Worm (Caenorhabditis elegans) whole organism, L1 larva: ENCODE results near the gene ZK154.5.

Experiments used
- C16A3.4 ChIP-seq: fragments of 150-350 bp; optimal IDR thresholded peaks from 2 replicates; lab custom pipeline; 2014; ENCODE audit warnings: missing biosample characterization, missing genetic modification characterization
- C34B4.2 ChIP-seq: sonication (generic microtip); optimal IDR thresholded peaks from 2 replicates; lab custom pipeline; 2017; ENCODE audit warnings: mild to moderate bottlenecking, missing genetic modification characterization, missing compliant biosample characterization
- F16B12.6 ChIP-seq: fragments of 150-350 bp; optimal IDR thresholded peaks from 2 replicates; lab custom pipeline; 2014; ENCODE audit warnings: missing biosample characterization, missing genetic modification characterization
- alr-1 ChIP-seq: fragments of 200-800 bp; sonication (Bioruptor generic); optimal IDR thresholded peaks from 2 replicates; lab custom pipeline; 2018; ENCODE audit warnings: borderline replicate concordance, mild to moderate bottlenecking, missing genetic modification characterization, missing compliant biosample characterization
- blmp-1 ChIP-seq: fragments of 150-350 bp; optimal IDR thresholded peaks from 2 replicates; lab custom pipeline; 2014; ENCODE audit warnings: missing biosample characterization, missing genetic modification characterization
- ceh-63 ChIP-seq: fragments of 200-800 bp; sonication (Bioruptor generic); optimal IDR thresholded peaks from 2 replicates; lab custom pipeline; 2018; ENCODE audit warnings: mild to moderate bottlenecking, missing genetic modification characterization, missing compliant biosample characterization
- ceh-82 ChIP-seq, 3 experiments: fragments of 150-350 bp in 1 of 3; sonication (generic microtip) in 2 of 3; optimal IDR thresholded peaks; 2 replicates each; lab custom pipeline; 2014 to 2017; ENCODE audit warnings: missing biosample characterization in 3 of 3, missing genetic modification characterization in 3 of 3
- ces-1 ChIP-seq: fragments of 150-350 bp; optimal IDR thresholded peaks from 2 replicates; lab custom pipeline; 2014; ENCODE audit warnings: missing biosample characterization, missing genetic modification reagents, missing genetic modification characterization
- dpl-1 ChIP-seq, 3 experiments: fragments of 150-350 bp in 2 of 3; sonication (generic microtip) in 1 of 3; optimal IDR thresholded peaks; 2 replicates each; lab custom pipeline; 2014 to 2017; ENCODE audit warnings: missing biosample characterization in 3 of 3, missing genetic modification characterization in 3 of 3, missing genetic modification reagents in 3 of 3
- dsc-1 ChIP-seq: sonication (generic microtip); optimal IDR thresholded peaks from 2 replicates; lab custom pipeline; 2016; ENCODE audit warnings: mild to moderate bottlenecking, missing genetic modification characterization, missing compliant biosample characterization
- efl-1 ChIP-seq, 4 experiments: fragments of 150-350 bp; optimal IDR thresholded peaks in 3 of 4; peaks in 1 of 4; 1 replicate in 1 of 4; 2 replicates in 3 of 4; lab custom pipeline; 2014; ENCODE audit warnings: missing biosample characterization in 2 of 4, missing genetic modification characterization in 2 of 4, missing genetic modification reagents in 2 of 4
- egl-27 ChIP-seq, 2 experiments: fragments of 150-350 bp in 1 of 2; sonication (generic microtip); optimal IDR thresholded peaks; 3 replicates each; lab custom pipeline; 2017 to 2018; ENCODE audit warnings: missing biosample characterization in 2 of 2, missing genetic modification characterization in 2 of 2, missing genetic modification reagents in 2 of 2
- elt-3 ChIP-seq, 6 experiments: fragments of 150-350 bp in 1 of 6; sonication (generic microtip); optimal IDR thresholded peaks; 2 replicates each; lab custom pipeline; 2017 to 2018; ENCODE audit warnings: missing biosample characterization in 6 of 6, missing genetic modification characterization in 6 of 6, inconsistent platforms in 1 of 6
- fkh-4 ChIP-seq: sonication (generic microtip); optimal IDR thresholded peaks from 2 replicates; lab custom pipeline; 2016; ENCODE audit warnings: missing compliant biosample characterization, missing genetic modification characterization, borderline replicate concordance
- fos-1 ChIP-seq: fragments of 150-350 bp; optimal IDR thresholded peaks from 2 replicates; lab custom pipeline; 2014; ENCODE audit warnings: missing biosample characterization, missing genetic modification characterization
- grh-1 ChIP-seq: fragments of 200-800 bp; sonication (Bioruptor generic); IDR thresholded peaks from 2 replicates; pipeline ENCODE4 v1.3.6; 2022; ENCODE audit warnings: missing genetic modification reagents, missing genetic modification characterization, missing compliant biosample characterization
- hlh-4 ChIP-seq: sonication (generic microtip); optimal IDR thresholded peaks from 2 replicates; lab custom pipeline; 2016; ENCODE audit warnings: mild to moderate bottlenecking, missing genetic modification characterization, missing compliant biosample characterization
- hpl-2 ChIP-seq: fragments of 150-350 bp; optimal IDR thresholded peaks from 2 replicates; lab custom pipeline; 2014; ENCODE audit warnings: missing biosample characterization, missing genetic modification reagents, missing genetic modification characterization
- irx-1 ChIP-seq: sonication (generic microtip); optimal IDR thresholded peaks from 2 replicates; lab custom pipeline; 2016; ENCODE audit warnings: missing genetic modification characterization, missing compliant biosample characterization
- isw-1 ChIP-seq: fragments of 200-800 bp; sonication (Bioruptor generic); IDR thresholded peaks from 2 replicates; pipeline ENCODE4 v1.3.6; 2022; ENCODE audit warnings: missing genetic modification characterization, missing compliant biosample characterization
- jun-1 ChIP-seq: fragments of 150-350 bp; optimal IDR thresholded peaks from 2 replicates; lab custom pipeline; 2014; ENCODE audit warnings: missing biosample characterization, missing genetic modification reagents, missing genetic modification characterization
- lin-14 ChIP-seq: fragments of 200-800 bp; sonication (Bioruptor generic); optimal IDR thresholded peaks from 2 replicates; lab custom pipeline; 2018; ENCODE audit warnings: mild to moderate bottlenecking, missing genetic modification characterization, moderate library complexity, missing compliant biosample characterization
- lin-35 ChIP-seq, 2 experiments: fragments of 150-350 bp; optimal IDR thresholded peaks; 2 replicates each; lab custom pipeline; 2014; ENCODE audit warnings: missing biosample characterization in 2 of 2, missing genetic modification characterization in 2 of 2, missing genetic modification reagents in 2 of 2
- mab-9 ChIP-seq: fragments of 200-800 bp; sonication (Bioruptor generic); IDR thresholded peaks from 2 replicates; pipeline ENCODE4 v1.3.6; 2022; ENCODE audit warnings: missing genetic modification reagents, missing genetic modification characterization, missing compliant biosample characterization
- mdl-1 ChIP-seq, 2 experiments: fragments of 150-350 bp; optimal IDR thresholded peaks; 2 replicates each; lab custom pipeline; 2014 to 2017; ENCODE audit warnings: missing biosample characterization in 2 of 2, missing genetic modification characterization in 2 of 2, inconsistent platforms in 1 of 2
- mep-1 ChIP-seq: fragments of 150-350 bp; optimal IDR thresholded peaks from 2 replicates; lab custom pipeline; 2014; ENCODE audit warnings: missing biosample characterization, missing genetic modification characterization
- nhr-11 ChIP-seq: fragments of 150-350 bp; optimal IDR thresholded peaks from 2 replicates; lab custom pipeline; 2014; ENCODE audit warnings: missing biosample characterization, missing genetic modification characterization
- nhr-19 ChIP-seq: fragments of 200-800 bp; sonication (Bioruptor generic); conservative IDR thresholded peaks from 2 replicates; pipeline ENCODE4 v1.3.6; 2022; ENCODE audit warnings: missing genetic modification characterization, missing compliant biosample characterization
- nhr-20 ChIP-seq: sonication (generic microtip); optimal IDR thresholded peaks from 2 replicates; lab custom pipeline; 2016; ENCODE audit warnings: mild to moderate bottlenecking, missing genetic modification characterization, missing compliant biosample characterization
- nhr-237 ChIP-seq: fragments of 150-350 bp; optimal IDR thresholded peaks from 2 replicates; lab custom pipeline; 2014; ENCODE audit warnings: missing biosample characterization, missing genetic modification characterization
- nhr-28 ChIP-seq: fragments of 150-350 bp; optimal IDR thresholded peaks from 2 replicates; lab custom pipeline; 2014; ENCODE audit warnings: missing biosample characterization, missing genetic modification characterization
- nhr-47 ChIP-seq: sonication (generic microtip); optimal IDR thresholded peaks from 2 replicates; lab custom pipeline; 2016; ENCODE audit warnings: mild to moderate bottlenecking, missing genetic modification characterization, moderate library complexity, missing compliant biosample characterization
- nhr-71 ChIP-seq: sonication (generic microtip); optimal IDR thresholded peaks from 2 replicates; lab custom pipeline; 2016; ENCODE audit warnings: mild to moderate bottlenecking, missing genetic modification characterization, moderate library complexity, missing compliant biosample characterization
- nhr-77 ChIP-seq: fragments of 150-350 bp; optimal IDR thresholded peaks from 2 replicates; lab custom pipeline; 2014; ENCODE audit warnings: missing biosample characterization, missing genetic modification characterization
- nhr-85 ChIP-seq: sonication (generic microtip); peaks from one replicate; lab custom pipeline; 2016; ENCODE audit warnings: missing genetic modification characterization, inconsistent platforms, missing compliant biosample characterization
- nhr-90 ChIP-seq: sonication (generic microtip); optimal IDR thresholded peaks from 2 replicates; lab custom pipeline; 2016; ENCODE audit warnings: mild to moderate bottlenecking, missing genetic modification characterization, missing compliant biosample characterization; ENCODE audit not compliant: poor library complexity
- pqm-1 ChIP-seq: sonication (generic microtip); optimal IDR thresholded peaks from 3 replicates; lab custom pipeline; 2017; ENCODE audit warnings: missing biosample characterization, missing genetic modification characterization
- rnt-1 ChIP-seq: sonication (generic microtip); optimal IDR thresholded peaks from 2 replicates; lab custom pipeline; 2016; ENCODE audit warnings: mild to moderate bottlenecking, missing genetic modification characterization, moderate library complexity, missing compliant biosample characterization
- snu-23 ChIP-seq: sonication (generic microtip); optimal IDR thresholded peaks from 2 replicates; lab custom pipeline; 2016; ENCODE audit warnings: missing genetic modification characterization, missing compliant biosample characterization
- swsn-7 ChIP-seq: sonication (generic microtip); optimal IDR thresholded peaks from 2 replicates; lab custom pipeline; 2016; ENCODE audit warnings: missing genetic modification characterization, missing compliant biosample characterization
- unc-30 ChIP-seq: sonication (generic microtip); optimal IDR thresholded peaks from 2 replicates; lab custom pipeline; 2017; ENCODE audit warnings: missing biosample characterization, missing genetic modification characterization
- unc-98 ChIP-seq: fragments of 200-800 bp; sonication (Bioruptor generic); IDR thresholded peaks from 2 replicates; pipeline ENCODE4 v1.3.6; 2022; ENCODE audit warnings: missing genetic modification characterization, missing compliant biosample characterization
- vab-15 ChIP-seq: sonication (generic microtip); optimal IDR thresholded peaks from 2 replicates; lab custom pipeline; 2017; ENCODE audit warnings: missing genotype, mild to moderate bottlenecking, missing genetic modification characterization, missing compliant biosample characterization
- zag-1 ChIP-seq: fragments of 150-350 bp; optimal IDR thresholded peaks from 2 replicates; lab custom pipeline; 2014; ENCODE audit warnings: missing biosample characterization, missing genetic modification characterization
- ztf-11 ChIP-seq, 2 experiments: sonication (generic microtip); optimal IDR thresholded peaks; 2 replicates each; lab custom pipeline; 2016 to 2017; ENCODE audit warnings: missing genetic modification characterization in 2 of 2, missing biosample characterization in 1 of 2, missing compliant biosample characterization in 1 of 2

ZK154.5 gene

ce11 chrX:7798248-7799020, 10.7 kb upstream of the ZK154.5 start, which contains the start of gene adm-4 (continued):
- TF ChIP-seq egl-27 (tag; optimal IDR thresholded peaks at IDR 0.05; lab: Kevin White, UChicago) = no peak
- no peak for TF ChIP-seq hlh-4
- TF ChIP-seq hpl-2 (GFP tag; lab: Kevin White, UChicago) = no peak
- no peak for TF ChIP-seq ces-1 (GFP tag; lab: Kevin White, UChicago)
- no peak for TF ChIP-seq nhr-77 (tag; lab: Kevin White, UChicago)
- TF ChIP-seq dpl-1 (GFP tag; optimal IDR thresholded peaks at IDR 0.05; lab: Kevin White, UChicago) = peak; percentile 3 to 25 (median 25)
- TF ChIP-seq fkh-4 = peak; percentile 56
- TF ChIP-seq, all 84 proteins: peak for 35

ce11 chrX:7794306-7794743, 6.6 kb upstream of the ZK154.5 start:
- TF ChIP-seq snu-23 (GFP tag; lab: Kevin White, UChicago) (peak; percentile 19), isw-1 (GFP tag; lab: Robert Waterston, UW) (no peak), nhr-90 (tag; lab: Kevin White, UChicago) (peak; percentile 58), blmp-1 (tag; lab: Kevin White, UChicago) (peak; percentile 68), C34B4.2 (tag; lab: Kevin White, UChicago) (no peak), nhr-19 (GFP tag; lab: Robert Waterston, UW) (peak; percentile 45), nhr-77 (tag; lab: Kevin White, UChicago) (no peak), mdl-1 (tag; optimal IDR thresholded peaks at IDR 0.05; lab: Kevin White, UChicago) (peak in 1 of 2 experiments; percentile 31), nhr-85 (no peak), fos-1 (tag; lab: Kevin White, UChicago) (peak; percentile 38), nhr-20 (tag; lab: Kevin White, UChicago) (peak; percentile 22), dsc-1 (tag; lab: Kevin White, UChicago) (peak; percentile 2), mab-9 (GFP tag; lab: Robert Waterston, UW) (no peak), mep-1 (tag; lab: Kevin White, UChicago) (peak; percentile 4), nhr-11 (tag; lab: Kevin White, UChicago) (no peak), efl-1 (optimal IDR thresholded peaks at IDR 0.05; lab: Kevin White, UChicago) (no peak), efl-1 (GFP tag; optimal IDR thresholded peaks at IDR 0.05 in 1 of 2; lab: Kevin White, UChicago) (peak in 1 of 2 experiments; percentile 88), irx-1 (tag; lab: Kevin White, UChicago) (no peak), jun-1 (tag; lab: Kevin White, UChicago) (peak; percentile 3), elt-3 (tag; optimal IDR thresholded peaks at IDR 0.05; lab: Kevin White, UChicago) (peak in 1 of 6 experiments; percentile 42), C16A3.4 (tag; lab: Kevin White, UChicago) (peak; percentile 48), rnt-1 (tag; lab: Kevin White, UChicago) (peak; percentile 11), nhr-71 (tag; lab: Kevin White, UChicago) (peak; percentile 19), nhr-47 (tag; lab: Kevin White, UChicago) (peak; percentile 4), lin-35 (GFP tag; optimal IDR thresholded peaks at IDR 0.05; lab: Kevin White, UChicago) (peak in 1 of 2 experiments; percentile 40), alr-1 (no peak)

ce11 chrX:7793377-7794041, 5.8 kb upstream of the ZK154.5 start, which contains the start of gene ZK154.6:
ZK154.6 (minus strand) TSS chrX:7793563.
- peak; percentile 22 for TF ChIP-seq F16B12.6 (tag; lab: Kevin White, UChicago)
- no peak for TF ChIP-seq ceh-63 (GFP tag; lab: Kevin White, UChicago)
- no peak for TF ChIP-seq zag-1 (tag; lab: Kevin White, UChicago)
- TF ChIP-seq hlh-4 = no peak
- TF ChIP-seq unc-30 (tag; lab: Kevin White, UChicago) = no peak
- TF ChIP-seq elt-3 (tag; optimal IDR thresholded peaks at IDR 0.05; lab: Kevin White, UChicago) = peak in 2 of 6 experiments; percentile 29 to 57
- TF ChIP-seq swsn-7 = peak; percentile 49
- TF ChIP-seq unc-98 (GFP tag; lab: Robert Waterston, UW) = no peak
- no peak for TF ChIP-seq fos-1 (tag; lab: Kevin White, UChicago)
- peak; percentile 66 for TF ChIP-seq lin-14 (GFP tag; lab: Kevin White, UChicago)
- TF ChIP-seq grh-1 (GFP tag; lab: Robert Waterston, UW) = no peak
- TF ChIP-seq nhr-237 = no peak
- TF ChIP-seq nhr-77 (tag; lab: Kevin White, UChicago) = no peak
- no peak for TF ChIP-seq ceh-82 (tag; optimal IDR thresholded peaks at IDR 0.05; lab: Kevin White, UChicago)
- TF ChIP-seq nhr-28 = no peak
- no peak for TF ChIP-seq vab-15 (tag; lab: Kevin White, UChicago)
- TF ChIP-seq pqm-1 (tag; lab: Kevin White, UChicago) = no peak
- TF ChIP-seq fkh-4 = no peak
- no peak for TF ChIP-seq isw-1 (GFP tag; lab: Robert Waterston, UW)
- TF ChIP-seq rnt-1 (tag; lab: Kevin White, UChicago) = peak; percentile 20
- peak; percentile 62 for TF ChIP-seq nhr-71 (tag; lab: Kevin White, UChicago)
- no peak for TF ChIP-seq ztf-11 (tag; optimal IDR thresholded peaks at IDR 0.05; lab: Kevin White, UChicago)
